Fruit fly (Drosophila melanogaster) whole organism, adult: ENCODE results near the gene Rpn13R.

ENCODE experiments used
- CG11617 ChIP-seq: fragments of 200-800 bp; sonication (Bioruptor generic); optimal IDR thresholded peaks from 2 replicates; lab custom pipeline; 2017; ENCODE audit warnings: mild to moderate bottlenecking, missing biosample characterization, missing genetic modification reagents, missing genetic modification characterization
- CG12768 ChIP-seq: fragments of 200-800 bp; sonication (Bioruptor generic); optimal IDR thresholded peaks from 2 replicates; lab custom pipeline; 2017; ENCODE audit warnings: missing biosample characterization, missing genetic modification characterization, mild to moderate bottlenecking, moderate library complexity, missing genetic modification reagents
- CG14711 ChIP-seq: fragments of 200-800 bp; sonication (Bioruptor generic); optimal IDR thresholded peaks from 2 replicates; lab custom pipeline; 2018; ENCODE audit warnings: missing biosample characterization, mild to moderate bottlenecking, missing genetic modification characterization, moderate library complexity
- CG1620 ChIP-seq: fragments of 200-800 bp; sonication (Bioruptor generic); optimal IDR thresholded peaks from 2 replicates; lab custom pipeline; 2016; ENCODE audit warnings: missing biosample characterization, missing genetic modification characterization
- CG33017 ChIP-seq: fragments of 200-800 bp; sonication (Bioruptor generic); optimal IDR thresholded peaks from 2 replicates; lab custom pipeline; 2018; ENCODE audit warnings: missing biosample characterization, mild to moderate bottlenecking, missing genetic modification characterization, moderate library complexity
- CG5204 ChIP-seq: fragments of 200-800 bp; sonication (Bioruptor generic); optimal IDR thresholded peaks from 2 replicates; lab custom pipeline; 2016; ENCODE audit warnings: missing biosample characterization, missing genetic modification characterization
- CG7045 ChIP-seq: fragments of 200-800 bp; sonication (Bioruptor generic); optimal IDR thresholded peaks from 2 replicates; lab custom pipeline; 2017; ENCODE audit warnings: missing biosample characterization, mild to moderate bottlenecking, missing genetic modification characterization
- CG7101 ChIP-seq: fragments of 200-800 bp; sonication (Bioruptor generic); optimal IDR thresholded peaks from 2 replicates; lab custom pipeline; 2018; ENCODE audit warnings: missing biosample characterization, mild to moderate bottlenecking, missing genetic modification characterization, moderate library complexity
- Clk ChIP-seq: fragments of 200-800 bp; sonication (Bioruptor generic); optimal IDR thresholded peaks from 2 replicates; lab custom pipeline; 2017; ENCODE audit warnings: missing biosample characterization, missing genetic modification characterization
- Crg-1 ChIP-seq: fragments of 200-800 bp; sonication (Bioruptor generic); optimal IDR thresholded peaks from 2 replicates; lab custom pipeline; 2016; ENCODE audit warnings: missing biosample characterization, missing genetic modification characterization
- Hr96 ChIP-seq: fragments of 200-800 bp; sonication (Bioruptor generic); optimal IDR thresholded peaks from 2 replicates; lab custom pipeline; 2016; ENCODE audit warnings: missing biosample characterization, missing genetic modification characterization
- Mnt ChIP-seq: fragments of 200-800 bp; sonication (Bioruptor generic); optimal IDR thresholded peaks from 2 replicates; lab custom pipeline; 2016; ENCODE audit warnings: missing biosample characterization, mild to moderate bottlenecking, missing genetic modification characterization
- bab1 ChIP-seq: fragments of 200-800 bp; sonication (Bioruptor generic); optimal IDR thresholded peaks from 3 replicates; lab custom pipeline; 2019; ENCODE audit warnings: missing biosample characterization, mild to moderate bottlenecking, missing genetic modification characterization, moderate library complexity
- cic ChIP-seq: fragments of 200-800 bp; sonication (Bioruptor generic); optimal IDR thresholded peaks from 2 replicates; lab custom pipeline; 2017; ENCODE audit warnings: missing biosample characterization, mild to moderate bottlenecking, missing genetic modification characterization, moderate library complexity
- cnc ChIP-seq, 2 experiments: fragments of >200 bp; optimal IDR thresholded peaks; 2 replicates each; lab custom pipeline; 2017
- kay ChIP-seq: fragments of 200-800 bp; sonication (Bioruptor generic); peaks from one replicate; lab custom pipeline; 2016; ENCODE audit warnings: missing biosample characterization, missing genetic modification characterization, borderline replicate concordance
- ovo ChIP-seq: fragments of 200-800 bp; sonication (Bioruptor generic); optimal IDR thresholded peaks from 2 replicates; lab custom pipeline; 2016; ENCODE audit warnings: missing biosample characterization, missing genetic modification characterization
- pad ChIP-seq: fragments of 200-800 bp; sonication (Bioruptor generic); optimal IDR thresholded peaks from 3 replicates; lab custom pipeline; 2017; ENCODE audit warnings: missing biosample characterization, missing genetic modification characterization, mild to moderate bottlenecking, moderate library complexity, missing genetic modification reagents
- tj ChIP-seq: fragments of 200-800 bp; sonication (Bioruptor generic); optimal IDR thresholded peaks from 3 replicates; lab custom pipeline; 2017; ENCODE audit warnings: missing biosample characterization, mild to moderate bottlenecking, missing genetic modification characterization, moderate library complexity
- toe ChIP-seq: fragments of 200-800 bp; sonication (Bioruptor generic); optimal IDR thresholded peaks from 2 replicates; lab custom pipeline; 2016; ENCODE audit warnings: missing biosample characterization, missing genetic modification characterization

Gene Rpn13R

DNA sequence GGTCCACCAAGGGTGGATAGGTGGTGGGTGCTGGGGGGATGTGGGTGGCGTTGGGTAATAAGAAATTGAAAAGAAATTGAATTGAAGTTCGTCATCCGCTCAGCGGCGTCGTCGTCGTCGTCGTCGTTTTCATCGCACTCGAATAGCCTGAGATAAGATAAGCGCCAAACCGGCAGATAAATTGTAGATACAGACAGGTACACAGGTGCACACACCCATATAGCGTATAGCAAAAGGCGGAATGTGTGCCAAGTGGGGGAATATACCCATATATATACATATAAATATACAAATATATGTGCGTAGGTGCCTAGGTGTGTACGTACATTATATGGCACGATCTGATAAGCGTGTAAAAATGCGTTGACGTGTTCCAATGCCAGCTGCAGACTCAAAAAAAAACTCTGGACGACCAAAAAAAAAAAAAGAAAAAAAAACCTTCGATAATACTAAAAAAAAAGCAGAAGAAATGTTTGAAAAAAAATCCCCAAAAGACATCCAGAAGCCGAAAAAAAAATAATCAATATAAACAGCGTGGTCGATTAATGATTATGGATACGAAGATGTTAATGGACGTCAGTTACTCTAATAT, 39.8 kb upstream of the Rpn13R start:
- TF ChIP-seq kay (GFP tag; lab: Kevin White, UChicago) = peak; percentile 10
- no peak for TF ChIP-seq toe (GFP tag; lab: Kevin White, UChicago)

dm6 chrX:5093924-5094323, 37.8 kb upstream of the Rpn13R start:
- TF ChIP-seq CG1620 = no peak
- TF ChIP-seq cic (GFP tag; lab: Kevin White, UChicago) = no peak
- no peak for TF ChIP-seq Hr96 (GFP tag; lab: Kevin White, UChicago)

DNA sequence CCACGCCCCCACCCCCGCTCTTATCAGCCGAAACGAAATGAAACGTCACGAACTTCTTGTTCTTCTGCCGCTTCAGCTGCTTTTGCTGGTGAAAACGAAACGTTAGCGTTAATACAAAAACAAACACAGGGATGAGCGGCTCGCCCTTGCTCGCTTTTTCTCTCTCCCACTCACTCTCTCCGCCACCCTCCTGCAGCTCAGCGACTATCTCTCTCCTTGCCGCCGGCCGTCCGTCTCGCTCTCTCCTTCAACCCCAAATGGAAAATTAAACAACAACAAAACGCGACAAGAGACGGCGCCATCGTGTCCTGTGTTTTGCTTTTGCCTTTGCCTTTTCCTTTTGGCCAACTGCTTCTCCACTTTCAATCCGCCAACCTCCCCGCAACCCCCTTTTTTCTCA, 37.3 kb upstream of the Rpn13R start:
- TF ChIP-seq cic (GFP tag; lab: Kevin White, UChicago) (no peak), Hr96 (GFP tag; lab: Kevin White, UChicago) (no peak), Mnt (GFP tag; lab: Kevin White, UChicago) (no peak), tj (GFP tag; lab: Kevin White, UChicago) (no peak), CG7101 (tag; lab: Kevin White, UChicago) (no peak), CG5204 (GFP tag; lab: Kevin White, UChicago) (no peak)

- TF ChIP-seq Clk (GFP tag; lab: Kevin White, UChicago) = no peak
- no peak for TF ChIP-seq Mnt (GFP tag; lab: Kevin White, UChicago)
- no peak for TF ChIP-seq tj (GFP tag; lab: Kevin White, UChicago)
- no peak for TF ChIP-seq Crg-1 (GFP tag; lab: Kevin White, UChicago)
- TF ChIP-seq CG11617 (GFP tag; lab: Kevin White, UChicago) = no peak
- TF ChIP-seq CG7101 (tag; lab: Kevin White, UChicago) = no peak
- no peak for TF ChIP-seq CG5204 (GFP tag; lab: Kevin White, UChicago)
- TF ChIP-seq CG1620 = no peak
- TF ChIP-seq cic (GFP tag; lab: Kevin White, UChicago) = no peak
- TF ChIP-seq Hr96 (GFP tag; lab: Kevin White, UChicago) = no peak
Measured at dm6 chrX:5095620-5096019, 36.1 kb upstream of the Rpn13R start.

DNA sequence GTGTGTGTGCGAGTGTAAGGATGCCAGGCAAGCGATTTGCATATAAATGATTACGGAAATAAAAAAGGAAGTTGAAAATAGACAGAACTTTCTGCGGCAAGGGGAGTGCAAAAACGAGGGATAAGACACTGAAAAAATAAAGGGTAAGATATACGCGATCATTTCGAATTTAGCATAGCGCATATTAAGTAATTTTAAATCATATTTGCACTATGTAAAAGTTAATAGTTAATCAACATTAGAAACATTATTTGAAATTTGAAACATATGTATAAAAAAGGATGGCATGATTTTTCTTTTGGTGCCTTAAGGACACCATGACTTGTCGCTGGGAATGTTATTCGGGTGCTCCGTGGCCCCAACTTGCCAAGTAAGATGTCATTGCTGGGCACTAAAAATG, 18.6 kb upstream of the Rpn13R start:
- no peak for TF ChIP-seq ovo (GFP tag; lab: Kevin White, UChicago)
- no peak for TF ChIP-seq CG14711 (tag; lab: Kevin White, UChicago)
- no peak for TF ChIP-seq Mnt (GFP tag; lab: Kevin White, UChicago)
- TF ChIP-seq CG7045 (GFP tag; lab: Kevin White, UChicago) = no peak
- TF ChIP-seq CG12768 = no peak
- no peak for TF ChIP-seq toe (GFP tag; lab: Kevin White, UChicago)
- no peak for TF ChIP-seq kay (GFP tag; lab: Kevin White, UChicago)
- no peak for TF ChIP-seq CG33017 (tag; lab: Kevin White, UChicago)
- TF ChIP-seq Crg-1 (GFP tag; lab: Kevin White, UChicago) = no peak
- no peak for TF ChIP-seq CG5204 (GFP tag; lab: Kevin White, UChicago)
- TF ChIP-seq Clk (GFP tag; lab: Kevin White, UChicago) = no peak
- no peak for TF ChIP-seq CG7101 (tag; lab: Kevin White, UChicago)
- TF ChIP-seq tj (GFP tag; lab: Kevin White, UChicago) = no peak

DNA sequence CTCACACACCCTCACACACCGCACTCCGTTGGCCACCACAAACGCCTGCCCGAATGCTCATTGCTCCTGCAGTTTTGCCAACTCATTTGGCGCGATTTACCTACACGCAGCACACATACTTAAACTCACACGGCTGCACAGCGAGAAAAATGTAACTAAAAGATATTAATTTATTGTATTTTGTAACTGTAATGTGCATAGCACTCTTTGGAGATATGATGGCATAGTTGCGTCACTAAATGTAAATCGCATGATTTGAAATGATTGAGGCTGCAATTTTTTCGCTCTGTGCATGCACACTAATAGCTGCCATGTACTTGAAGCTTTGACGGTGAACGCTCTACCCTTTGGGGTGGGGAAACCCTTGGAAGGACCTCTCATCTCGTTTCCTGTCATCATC, 12.1 kb downstream of the Rpn13R start:
- no peak for TF ChIP-seq Clk (GFP tag; lab: Kevin White, UChicago)
- TF ChIP-seq CG5204 (GFP tag; lab: Kevin White, UChicago) = no peak
- TF ChIP-seq toe (GFP tag; lab: Kevin White, UChicago) = no peak
- no peak for TF ChIP-seq CG7045 (GFP tag; lab: Kevin White, UChicago)
- TF ChIP-seq cic (GFP tag; lab: Kevin White, UChicago) = no peak
- no peak for TF ChIP-seq CG11617 (GFP tag; lab: Kevin White, UChicago)
- no peak for TF ChIP-seq cnc (optimal IDR thresholded peaks at IDR 0.05; lab: Kevin White, UChicago)
- no peak for TF ChIP-seq CG14711 (tag; lab: Kevin White, UChicago)
- TF ChIP-seq Hr96 (GFP tag; lab: Kevin White, UChicago) = no peak
- no peak for TF ChIP-seq CG33017 (tag; lab: Kevin White, UChicago)
- no peak for TF ChIP-seq CG12768
- TF ChIP-seq Crg-1 (GFP tag; lab: Kevin White, UChicago) = no peak
- TF ChIP-seq kay (GFP tag; lab: Kevin White, UChicago) = no peak
- TF ChIP-seq pad (GFP tag; lab: Kevin White, UChicago) = no peak
- TF ChIP-seq ovo (GFP tag; lab: Kevin White, UChicago) = no peak
- no peak for TF ChIP-seq tj (GFP tag; lab: Kevin White, UChicago)
- TF ChIP-seq CG1620 = no peak

- TF ChIP-seq bab1 (GFP tag; lab: Kevin White, UChicago) (no peak), ovo (GFP tag; lab: Kevin White, UChicago) (no peak), CG33017 (tag; lab: Kevin White, UChicago) (no peak), CG14711 (tag; lab: Kevin White, UChicago) (no peak), toe (GFP tag; lab: Kevin White, UChicago) (no peak), Clk (GFP tag; lab: Kevin White, UChicago) (no peak), Mnt (GFP tag; lab: Kevin White, UChicago) (no peak), Hr96 (GFP tag; lab: Kevin White, UChicago) (no peak), cic (GFP tag; lab: Kevin White, UChicago) (no peak), Crg-1 (GFP tag; lab: Kevin White, UChicago) (no peak), CG1620 (no peak), pad (GFP tag; lab: Kevin White, UChicago) (no peak), CG5204 (GFP tag; lab: Kevin White, UChicago) (no peak), CG12768 (no peak), kay (GFP tag; lab: Kevin White, UChicago) (no peak), cnc (optimal IDR thresholded peaks at IDR 0.05; lab: Kevin White, UChicago) (no peak), CG11617 (GFP tag; lab: Kevin White, UChicago) (no peak), tj (GFP tag; lab: Kevin White, UChicago) (no peak), CG7101 (tag; lab: Kevin White, UChicago) (no peak), CG7045 (GFP tag; lab: Kevin White, UChicago) (no peak)
Measured at dm6 chrX:5152888-5153287, 21.2 kb downstream of the Rpn13R start.
